Fruit fly (Drosophila melanogaster): ENCODE data around the gene CG9692.

- no peak for TF ChIP-seq OdsH (GFP tag; optimal IDR thresholded peaks at IDR 0.05)
- TF ChIP-seq Hr78 (GFP tag; optimal IDR thresholded peaks at IDR 0.05) = no peak
- no peak for TF ChIP-seq Hr83 (GFP tag; optimal IDR thresholded peaks at IDR 0.05; ENCODE audit: poor library complexity, severe bottlenecking)
- TF ChIP-seq lola (GFP tag; optimal IDR thresholded peaks at IDR 0.05) = no peak
- no peak for TF ChIP-seq pan (optimal IDR thresholded peaks at IDR 0.05)
- no peak for TF ChIP-seq Sp1 (GFP tag; optimal IDR thresholded peaks at IDR 0.05)
- no peak for TF ChIP-seq brk (GFP tag; optimal IDR thresholded peaks at IDR 0.05)
- no peak for TF ChIP-seq dsf (GFP tag; optimal IDR thresholded peaks at IDR 0.05; ENCODE audit: borderline replicate concordance)
- TF ChIP-seq psq (GFP tag; optimal IDR thresholded peaks at IDR 0.05) = no peak
- no peak for TF ChIP-seq rgr (GFP tag; optimal IDR thresholded peaks at IDR 0.05)
- no peak for TF ChIP-seq h (GFP tag; optimal IDR thresholded peaks at IDR 0.05)
- no peak for TF ChIP-seq br (GFP tag; optimal IDR thresholded peaks at IDR 0.05)
- TF ChIP-seq foxo (GFP tag; optimal IDR thresholded peaks at IDR 0.05) = no peak
- TF ChIP-seq Hnf4 (GFP tag; optimal IDR thresholded peaks at IDR 0.05) = no peak
These were observed 36.0 kb upstream of the CG9692 start for dm6 chr3L:16668797-16669196.

Measured in whole organism, wandering third instar larva.